Fruit fly (Drosophila melanogaster) Kc167 (cell line): ENCODE data around the gene tj.

Experiments used
- h ChIP-seq: fragments of >200 bp; optimal IDR thresholded peaks from 3 replicates; lab custom pipeline; 2018; ENCODE audit warnings: missing external identifiers
- insv ChIP-seq: fragments of >200 bp; optimal IDR thresholded peaks from 3 replicates; lab custom pipeline; 2018; ENCODE audit warnings: missing external identifiers
- ttk ChIP-seq: sonication (Bioruptor generic); optimal IDR thresholded peaks from 2 replicates; lab custom pipeline; 2017; ENCODE audit warnings: missing external identifiers

dm6 chr2L:19479249-19479984, 15.3 kb downstream of the tj start:
- TF ChIP-seq insv (lab: Kevin White, UChicago) (no peak), ttk (lab: Kevin White, UChicago) (no peak), h (lab: Kevin White, UChicago) (no peak)
